Worm (Caenorhabditis elegans) whole organism, L3 larva: ENCODE data around the gene F22E12.3.

ENCODE experiments used
- egl-5 ChIP-seq: fragments of 150-350 bp; optimal IDR thresholded peaks from 2 replicates; lab custom pipeline; 2017; ENCODE audit warnings: missing biosample characterization, missing genetic modification reagents, missing genetic modification characterization, inconsistent platforms
- fkh-10 ChIP-seq: sonication (generic microtip); optimal IDR thresholded peaks from 2 replicates; lab custom pipeline; 2017; ENCODE audit warnings: missing biosample characterization, missing genetic modification reagents, missing genetic modification characterization
- nhr-28 ChIP-seq: fragments of 150-350 bp; optimal IDR thresholded peaks from 2 replicates; lab custom pipeline; 2014; ENCODE audit warnings: missing biosample characterization, missing genetic modification characterization
- ztf-11 ChIP-seq: fragments of 150-350 bp; optimal IDR thresholded peaks from 2 replicates; lab custom pipeline; 2014; ENCODE audit warnings: missing biosample characterization, missing genetic modification characterization

- TF ChIP-seq ztf-11 (tag; lab: Kevin White, UChicago) (no peak), nhr-28 (tag; lab: Kevin White, UChicago) (no peak), egl-5 (tag; lab: Kevin White, UChicago) (no peak), fkh-10 (GFP tag; lab: Kevin White, UChicago) (no peak)
Measured at ce11 chrV:10428608-10429007, 34.6 kb downstream of the F22E12.3 start, which contains the start of gene tag-314.
